Fruit fly (Drosophila melanogaster) whole organism, embryonic: ENCODE data around the gene CG43120.
A peak's percentile ranks its signal among the peaks of the same experiment; 100 is the strongest.

Experiments
- Aef1 ChIP-seq: fragments of 200-800 bp; sonication (Bioruptor generic); IDR thresholded peaks from 3 replicates; pipeline ENCODE4 v1.3.6; 2022; ENCODE audit warnings: missing biosample characterization, missing genetic modification characterization
- Atf3 ChIP-seq: fragments of 200-800 bp; sonication (Bioruptor generic); optimal IDR thresholded peaks from 3 replicates; lab custom pipeline; 2016; ENCODE audit warnings: missing biosample characterization, missing genetic modification characterization
- BEAF-32 ChIP-seq: fragments of 200-800 bp; sonication (Bioruptor generic); optimal IDR thresholded peaks from 3 replicates; lab custom pipeline; 2017; ENCODE audit warnings: missing biosample characterization, missing genetic modification characterization, mild to moderate bottlenecking, moderate library complexity, missing genetic modification reagents
- CG11560 ChIP-seq: fragments of 200-800 bp; sonication (Bioruptor generic); IDR thresholded peaks from 3 replicates; pipeline ENCODE4 v1.3.6; 2022; ENCODE audit warnings: missing biosample characterization, missing genetic modification characterization
- CG12219 ChIP-seq: fragments of 200-800 bp; sonication (Bioruptor generic); optimal IDR thresholded peaks from 3 replicates; lab custom pipeline; 2018; ENCODE audit warnings: missing biosample characterization, mild to moderate bottlenecking, missing genetic modification characterization
- CG12744 ChIP-seq: fragments of 200-800 bp; sonication (Bioruptor generic); optimal IDR thresholded peaks from 2 replicates; lab custom pipeline; 2016; ENCODE audit warnings: missing biosample characterization, missing genetic modification characterization
- CG13296 ChIP-seq: fragments of 200-800 bp; sonication (Bioruptor generic); optimal IDR thresholded peaks from 3 replicates; lab custom pipeline; 2018; ENCODE audit warnings: missing biosample characterization, mild to moderate bottlenecking, missing genetic modification characterization
- CG15073 ChIP-seq: fragments of 200-800 bp; sonication (Bioruptor generic); optimal IDR thresholded peaks from 2 replicates; lab custom pipeline; 2016; ENCODE audit warnings: missing biosample characterization, missing genetic modification characterization
- CG17359 ChIP-seq: fragments of 200-800 bp; sonication (Bioruptor generic); optimal IDR thresholded peaks from 3 replicates; lab custom pipeline; 2018; ENCODE audit warnings: missing biosample characterization, mild to moderate bottlenecking, missing genetic modification characterization, moderate library complexity
- CG1832 ChIP-seq: fragments of 200-800 bp; sonication (Bioruptor generic); optimal IDR thresholded peaks from 2 replicates; lab custom pipeline; 2017; ENCODE audit warnings: missing biosample characterization, mild to moderate bottlenecking, missing genetic modification characterization, inconsistent platforms
- CG2116 ChIP-seq: fragments of 200-800 bp; sonication (Bioruptor generic); optimal IDR thresholded peaks from 3 replicates; lab custom pipeline; 2018; ENCODE audit warnings: missing biosample characterization, mild to moderate bottlenecking, missing genetic modification characterization
- CG2129 ChIP-seq: fragments of 200-800 bp; sonication (Bioruptor generic); IDR thresholded peaks from 2 replicates; pipeline ENCODE4 v1.3.6; 2022; ENCODE audit warnings: missing biosample characterization, missing genetic modification characterization; ENCODE audit not compliant: partially characterized antibody
- CG2712 ChIP-seq: fragments of 200-800 bp; optimal IDR thresholded peaks from 3 replicates; lab custom pipeline; 2019; ENCODE audit warnings: missing biosample characterization, mild to moderate bottlenecking, missing genetic modification characterization, moderate library complexity
- CG2875 ChIP-seq: fragments of 200-800 bp; sonication (Bioruptor generic); optimal IDR thresholded peaks from 2 replicates; lab custom pipeline; 2017; ENCODE audit warnings: missing biosample characterization, mild to moderate bottlenecking, missing genetic modification characterization, missing genetic modification reagents
- CG30403 ChIP-seq: fragments of 200-800 bp; sonication (Bioruptor generic); optimal IDR thresholded peaks from 3 replicates; lab custom pipeline; 2016; ENCODE audit warnings: missing biosample characterization, missing genetic modification characterization
- CG32532 ChIP-seq: fragments of 200-800 bp; sonication (Bioruptor generic); IDR thresholded peaks from 2 replicates; pipeline ENCODE4 v1.3.6; 2022; ENCODE audit warnings: missing biosample characterization, missing genetic modification characterization
- CG3281 ChIP-seq: fragments of 200-800 bp; sonication (Bioruptor generic); optimal IDR thresholded peaks from 3 replicates; lab custom pipeline; 2017; ENCODE audit warnings: missing biosample characterization, mild to moderate bottlenecking, missing genetic modification characterization
- CG42726 ChIP-seq: fragments of 200-800 bp; sonication (Bioruptor generic); IDR thresholded peaks from 2 replicates; pipeline ENCODE4 v1.3.6; 2022; ENCODE audit warnings: missing biosample characterization, missing genetic modification characterization; ENCODE audit not compliant: partially characterized antibody
- CG4707 ChIP-seq: fragments of 200-800 bp; sonication (Bioruptor generic); optimal IDR thresholded peaks from 2 replicates; lab custom pipeline; 2018; ENCODE audit warnings: missing biosample characterization, mild to moderate bottlenecking, missing genetic modification characterization, moderate library complexity
- CG4820 ChIP-seq: fragments of 200-800 bp; sonication (Bioruptor generic); optimal IDR thresholded peaks from 3 replicates; lab custom pipeline; 2016; ENCODE audit warnings: missing biosample characterization, missing genetic modification characterization
- CG5953 ChIP-seq: fragments of 200-800 bp; sonication (Bioruptor generic); IDR thresholded peaks from 2 replicates; pipeline ENCODE4 v1.3.6; 2022; ENCODE audit warnings: missing biosample characterization, missing genetic modification characterization
- CG9727 ChIP-seq: fragments of 200-800 bp; sonication (Bioruptor generic); optimal IDR thresholded peaks from 3 replicates; lab custom pipeline; 2017; ENCODE audit warnings: missing biosample characterization, mild to moderate bottlenecking, missing genetic modification characterization
- D ChIP-seq, 2 experiments: fragments of 200-800 bp in 1 of 2; fragments of >200 bp in 1 of 2; sonication (Bioruptor generic) in 1 of 2; optimal IDR thresholded peaks; 2 replicates in 1 of 2; 3 replicates in 1 of 2; lab custom pipeline; 2017; ENCODE audit warnings: mild to moderate bottlenecking in 1 of 2, missing biosample characterization in 1 of 2, missing genetic modification characterization in 1 of 2, missing genetic modification reagents in 1 of 2
- Hr78 ChIP-seq, 2 experiments: fragments of 200-800 bp in 1 of 2; fragments of >200 bp in 1 of 2; sonication (Bioruptor generic) in 1 of 2; optimal IDR thresholded peaks; 2 replicates each; lab custom pipeline; 2017 to 2019; ENCODE audit warnings: missing biosample characterization in 2 of 2, missing genetic modification characterization in 2 of 2, mild to moderate bottlenecking in 1 of 2, moderate library complexity in 1 of 2
- Oaz ChIP-seq: fragments of 200-800 bp; sonication (Bioruptor generic); IDR thresholded peaks from 2 replicates; pipeline ENCODE4 v1.3.6; 2022; ENCODE audit warnings: missing biosample characterization, missing genetic modification characterization
- Opbp ChIP-seq: fragments of 200-800 bp; sonication (Bioruptor generic); IDR thresholded peaks from 3 replicates; pipeline ENCODE4 v1.3.6; 2022; ENCODE audit warnings: missing biosample characterization, missing genetic modification characterization; ENCODE audit not compliant: partially characterized antibody
- Sox102F ChIP-seq: fragments of 200-800 bp; sonication (Bioruptor generic); optimal IDR thresholded peaks from 2 replicates; lab custom pipeline; 2018; ENCODE audit warnings: missing biosample characterization, mild to moderate bottlenecking, missing genetic modification characterization, moderate library complexity
- Spps ChIP-seq: fragments of 200-800 bp; sonication (Bioruptor generic); optimal IDR thresholded peaks from 2 replicates; lab custom pipeline; 2018; ENCODE audit warnings: missing biosample characterization, mild to moderate bottlenecking, missing genetic modification characterization
- Taf1 ChIP-seq: fragments of 200-800 bp; sonication (Bioruptor generic); IDR thresholded peaks from 2 replicates; pipeline ENCODE4 v1.3.6; 2022; ENCODE audit warnings: missing biosample characterization, missing genetic modification characterization
- ac ChIP-seq: fragments of 200-800 bp; sonication (Bioruptor generic); optimal IDR thresholded peaks from 3 replicates; lab custom pipeline; 2017; ENCODE audit warnings: missing biosample characterization, mild to moderate bottlenecking, missing genetic modification characterization
- bbx ChIP-seq: fragments of 200-800 bp; sonication (Bioruptor generic); IDR thresholded peaks from 2 replicates; pipeline ENCODE4 v1.3.6; 2022; ENCODE audit warnings: missing biosample characterization, missing genetic modification characterization; ENCODE audit not compliant: partially characterized antibody
- bigmax ChIP-seq: fragments of 200-800 bp; sonication (Bioruptor generic); optimal IDR thresholded peaks from 2 replicates; lab custom pipeline; 2018; ENCODE audit warnings: missing biosample characterization, mild to moderate bottlenecking, missing genetic modification characterization
- chinmo ChIP-seq: fragments of 200-800 bp; sonication (Bioruptor generic); IDR thresholded peaks from 4 replicates; pipeline ENCODE4 v1.3.6; 2022; ENCODE audit warnings: missing biosample characterization, missing genetic modification characterization; ENCODE audit not compliant: partially characterized antibody
- corto ChIP-seq: fragments of 200-800 bp; sonication (Bioruptor generic); optimal IDR thresholded peaks from 2 replicates; lab custom pipeline; 2016; ENCODE audit warnings: missing biosample characterization, mild to moderate bottlenecking, missing genetic modification characterization, moderate library complexity
- emc ChIP-seq: fragments of 200-800 bp; sonication (Bioruptor generic); optimal IDR thresholded peaks from 2 replicates; lab custom pipeline; 2016; ENCODE audit warnings: missing biosample characterization, missing genetic modification characterization
- fd3F ChIP-seq: fragments of 200-800 bp; sonication (Bioruptor generic); optimal IDR thresholded peaks from 2 replicates; lab custom pipeline; 2018; ENCODE audit warnings: missing biosample characterization, mild to moderate bottlenecking, missing genetic modification characterization, moderate library complexity
- grau ChIP-seq: fragments of 200-800 bp; optimal IDR thresholded peaks from 3 replicates; lab custom pipeline; 2019; ENCODE audit warnings: missing biosample characterization, mild to moderate bottlenecking, missing genetic modification characterization, moderate library complexity
- grn ChIP-seq: fragments of 200-800 bp; sonication (Bioruptor generic); optimal IDR thresholded peaks from 3 replicates; lab custom pipeline; 2017; ENCODE audit warnings: missing biosample characterization, missing genetic modification characterization
- gro ChIP-seq: fragments of 200-800 bp; sonication (Bioruptor generic); optimal IDR thresholded peaks from 2 replicates; lab custom pipeline; 2016; ENCODE audit warnings: missing biosample characterization, missing genetic modification characterization
- inv ChIP-seq: fragments of 200-800 bp; sonication (Bioruptor generic); IDR thresholded peaks from 2 replicates; pipeline ENCODE4 v1.3.6; 2022; ENCODE audit warnings: missing biosample characterization, missing genetic modification characterization; ENCODE audit not compliant: partially characterized antibody
- kni ChIP-seq: fragments of 200-800 bp; sonication (Bioruptor generic); optimal IDR thresholded peaks from 3 replicates; lab custom pipeline; 2017; ENCODE audit warnings: mild to moderate bottlenecking, missing biosample characterization, missing genetic modification reagents, missing genetic modification characterization
- nerfin-2 ChIP-seq: fragments of 200-800 bp; sonication (Bioruptor generic); IDR thresholded peaks from 2 replicates; pipeline ENCODE4 v1.3.6; 2022; ENCODE audit warnings: missing biosample characterization, missing genetic modification characterization; ENCODE audit not compliant: partially characterized antibody
- pfk ChIP-seq: fragments of 200-800 bp; sonication (Bioruptor generic); optimal IDR thresholded peaks from 2 replicates; lab custom pipeline; 2018; ENCODE audit warnings: missing biosample characterization, mild to moderate bottlenecking, missing genetic modification characterization, moderate library complexity
- pzg ChIP-seq: fragments of 200-800 bp; sonication (Bioruptor generic); optimal IDR thresholded peaks from 3 replicates; lab custom pipeline; 2018; ENCODE audit warnings: missing biosample characterization, mild to moderate bottlenecking, missing genetic modification characterization, moderate library complexity
- rib ChIP-seq: fragments of 200-800 bp; sonication (Bioruptor generic); IDR thresholded peaks from 2 replicates; pipeline ENCODE4 v1.3.6; 2022; ENCODE audit warnings: missing biosample characterization, missing genetic modification characterization
- sens ChIP-seq: fragments of 200-800 bp; sonication (Bioruptor generic); peaks from one replicate; lab custom pipeline; 2016; ENCODE audit warnings: missing biosample characterization, missing genetic modification characterization
- tgo ChIP-seq: fragments of 200-800 bp; sonication (Bioruptor generic); IDR thresholded peaks from 3 replicates; pipeline ENCODE4 v1.3.6; 2022; ENCODE audit warnings: missing biosample characterization, missing genetic modification characterization
- tup ChIP-seq: fragments of 200-800 bp; sonication (Bioruptor generic); optimal IDR thresholded peaks from 2 replicates; lab custom pipeline; 2016; ENCODE audit warnings: missing biosample characterization, mild to moderate bottlenecking, missing genetic modification characterization, moderate library complexity
- wdn ChIP-seq: fragments of 200-800 bp; sonication (Bioruptor generic); IDR thresholded peaks from 2 replicates; pipeline ENCODE4 v1.3.6; 2022; ENCODE audit warnings: missing biosample characterization, missing genetic modification characterization

Gene CG43120

DNA sequence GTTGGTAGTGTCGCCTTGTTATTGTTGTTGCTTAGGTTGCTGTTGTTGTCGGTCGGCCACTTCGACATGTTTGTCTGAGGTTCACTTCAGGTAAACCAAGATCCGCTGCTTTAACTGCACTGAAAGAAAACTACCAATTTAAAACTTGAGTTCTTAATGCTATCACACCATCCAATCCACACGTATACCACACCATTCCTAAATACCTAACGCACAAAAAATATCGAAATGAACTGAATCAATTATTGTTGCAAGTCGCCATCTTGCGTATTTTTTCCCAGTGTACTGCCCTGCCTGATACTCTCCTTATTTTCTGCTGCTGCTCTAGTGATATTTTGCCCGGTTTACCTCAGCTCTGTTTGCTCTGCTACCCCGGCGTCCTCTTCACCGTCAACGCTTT is 42.8 kb upstream of the CG43120 start (continued):
- TF ChIP-seq CG30403 (GFP tag; lab: Kevin White, UChicago) (peak; percentile 74), CG32532 (GFP tag; lab: Robert Waterston, UW) (peak; percentile 53), pfk (no peak), pzg (GFP tag; lab: Kevin White, UChicago) (no peak), inv (GFP tag; lab: Robert Waterston, UW) (no peak), Spps (tag; lab: Kevin White, UChicago) (no peak), Aef1 (GFP tag; lab: Robert Waterston, UW) (peak; percentile 45; the same call in 2 of the 3 replicates), ac (GFP tag; lab: Kevin White, UChicago) (peak; percentile 39), Hr78 (GFP tag; optimal IDR thresholded peaks at IDR 0.05; lab: Kevin White, UChicago) (no peak), grau (peak; percentile 59), CG2129 (GFP tag; lab: Robert Waterston, UW) (no peak), CG9727 (GFP tag; lab: Kevin White, UChicago) (peak; percentile 73), emc (GFP tag; lab: Kevin White, UChicago) (no peak), CG17359 (tag; lab: Kevin White, UChicago) (peak; percentile 60), Opbp (no peak), CG4820 (GFP tag; lab: Kevin White, UChicago) (peak; percentile 73), tgo (GFP tag; lab: Robert Waterston, UW) (no peak; the same call in 2 of the 3 replicates), wdn (no peak), kni (no peak), CG13296 (GFP tag; lab: Kevin White, UChicago) (peak; percentile 16), CG2875 (GFP tag; lab: Kevin White, UChicago) (peak; percentile 26), CG2712 (tag; lab: Kevin White, UChicago) (peak; percentile 68), rib (GFP tag; lab: Robert Waterston, UW) (no peak), Oaz (GFP tag; lab: Robert Waterston, UW) (no peak), grn (GFP tag; lab: Kevin White, UChicago) (no peak), CG2116 (GFP tag; lab: Kevin White, UChicago) (peak; percentile 20), CG42726 (GFP tag; lab: Robert Waterston, UW) (no peak), tup (GFP tag; lab: Kevin White, UChicago) (peak; percentile 10), CG5953 (GFP tag; lab: Robert Waterston, UW) (peak; percentile 46; the same call in 1 of the 2 replicates), corto (GFP tag; lab: Kevin White, UChicago) (no peak), CG4707 (GFP tag; lab: Kevin White, UChicago) (no peak), CG12219 (peak; percentile 58), chinmo (GFP tag; lab: Robert Waterston, UW) (no peak), BEAF-32 (GFP tag; lab: Kevin White, UChicago) (no peak), gro (GFP tag; lab: Kevin White, UChicago) (no peak), D (optimal IDR thresholded peaks at IDR 0.05; lab: Kevin White, UChicago) (no peak), D (GFP tag; optimal IDR thresholded peaks at IDR 0.05; lab: Kevin White, UChicago) (peak; percentile 41), CG1832 (GFP tag; lab: Kevin White, UChicago) (no peak), CG12744 (GFP tag; lab: Kevin White, UChicago) (no peak), bbx (GFP tag; lab: Robert Waterston, UW) (no peak), nerfin-2 (GFP tag; lab: Robert Waterston, UW) (no peak), sens (GFP tag; lab: Kevin White, UChicago) (peak; percentile 95), fd3F (GFP tag; lab: Kevin White, UChicago) (no peak), bigmax (no peak), Atf3 (GFP tag; lab: Kevin White, UChicago) (peak; percentile 61), CG11560 (tag; lab: Robert Waterston, UW) (no peak), Sox102F (GFP tag; lab: Kevin White, UChicago) (peak; percentile 71), CG3281 (GFP tag; lab: Kevin White, UChicago) (peak; percentile 51), CG15073 (GFP tag; lab: Kevin White, UChicago) (no peak), Taf1 (no peak)
